Worm (Caenorhabditis elegans): Measurements from ENCODE around the gene cct-2.

The cct-2 gene

ce11 chrII:8969251-8970183 is 42.0 kb downstream of the cct-2 start, which contains the start of the genes szy-20 and C18E9.5:
Gene szy-20 (minus strand): TSS chrII:8969333.
Gene C18E9.5 (plus strand): TSS chrII:8969980.
- TF ChIP-seq fos-1 (tag; optimal IDR thresholded peaks at IDR 0.05) (no peak), nhr-11 (tag; optimal IDR thresholded peaks at IDR 0.05) (no peak), elt-3 (tag; optimal IDR thresholded peaks at IDR 0.05) (no peak), fkh-10 (GFP tag; optimal IDR thresholded peaks at IDR 0.05) (peak; percentile 52), nfya-1 (tag; optimal IDR thresholded peaks at IDR 0.05; ENCODE audit: insufficient read depth) (peak; percentile 84), lsy-12 (tag; optimal IDR thresholded peaks at IDR 0.05) (peak; percentile 57), ZK546.5 (tag; optimal IDR thresholded peaks at IDR 0.05) (no peak), unc-39 (tag; optimal IDR thresholded peaks at IDR 0.05) (no peak), daf-12 (tag; optimal IDR thresholded peaks at IDR 0.05) (no peak), elt-1 (tag; optimal IDR thresholded peaks at IDR 0.05) (peak; percentile 31), aly-2 (tag; optimal IDR thresholded peaks at IDR 0.05) (no peak), nhr-67 (tag; optimal IDR thresholded peaks at IDR 0.05) (no peak), egl-27 (tag; optimal IDR thresholded peaks at IDR 0.05) (no peak), fkh-2 (tag; optimal IDR thresholded peaks at IDR 0.05) (no peak), ztf-4 (tag; optimal IDR thresholded peaks at IDR 0.05) (no peak), ztf-11 (tag; optimal IDR thresholded peaks at IDR 0.05) (no peak), lin-15B (tag; optimal IDR thresholded peaks at IDR 0.05) (peak; percentile 81), snpc-4 (tag; optimal IDR thresholded peaks at IDR 0.05) (peak; percentile 59), ceh-28 (tag; optimal IDR thresholded peaks at IDR 0.05) (peak; percentile 60), unc-62 (GFP tag; optimal IDR thresholded peaks at IDR 0.05) (no peak), skn-1 (tag; optimal IDR thresholded peaks at IDR 0.05) (peak; percentile 18), nhr-77 (tag; optimal IDR thresholded peaks at IDR 0.05) (peak; percentile 33), zag-1 (tag; optimal IDR thresholded peaks at IDR 0.05) (no peak), pha-4 (tag; optimal IDR thresholded peaks at IDR 0.05) (peak; percentile 78), nhr-23 (tag; optimal IDR thresholded peaks at IDR 0.05) (peak; percentile 71), hmg-11 (tag; optimal IDR thresholded peaks at IDR 0.05) (peak; percentile 69), ama-1 (optimal IDR thresholded peaks at IDR 0.05) (peak; percentile 49), jun-1 (tag; optimal IDR thresholded peaks at IDR 0.05) (peak; percentile 71), ceh-16 (tag; optimal IDR thresholded peaks at IDR 0.05) (no peak), R02D3.7 (tag; optimal IDR thresholded peaks at IDR 0.05) (peak; percentile 82), sea-2 (GFP tag; optimal IDR thresholded peaks at IDR 0.05) (no peak), eor-1 (tag; optimal IDR thresholded peaks at IDR 0.05) (no peak), nhr-76 (tag; optimal IDR thresholded peaks at IDR 0.05) (no peak), mdl-1 (tag; optimal IDR thresholded peaks at IDR 0.05) (no peak), nhr-43 (tag; optimal IDR thresholded peaks at IDR 0.05; ENCODE audit: poor library complexity, severe bottlenecking) (peak; percentile 65), ceh-82 (tag; optimal IDR thresholded peaks at IDR 0.05) (peak; percentile 52), pqm-1 (tag; optimal IDR thresholded peaks at IDR 0.05) (peak; percentile 72), nhr-12 (tag; optimal IDR thresholded peaks at IDR 0.05) (no peak), nhr-237 (tag; optimal IDR thresholded peaks at IDR 0.05) (no peak), nhr-25 (tag; optimal IDR thresholded peaks at IDR 0.05) (peak; percentile 27), nhr-28 (tag; optimal IDR thresholded peaks at IDR 0.05) (no peak), egl-5 (tag; optimal IDR thresholded peaks at IDR 0.05) (peak; percentile 20), lin-39 (tag; optimal IDR thresholded peaks at IDR 0.05) (peak; percentile 70), tbx-2 (tag; optimal IDR thresholded peaks at IDR 0.05) (peak; percentile 64), ceh-9 (tag; optimal IDR thresholded peaks at IDR 0.05) (no peak), elt-2 (tag; optimal IDR thresholded peaks at IDR 0.05) (peak; percentile 76), mml-1 (tag; optimal IDR thresholded peaks at IDR 0.05) (no peak)
